Fruit fly (Drosophila melanogaster): ENCODE data around the gene Naxe.

DNA sequence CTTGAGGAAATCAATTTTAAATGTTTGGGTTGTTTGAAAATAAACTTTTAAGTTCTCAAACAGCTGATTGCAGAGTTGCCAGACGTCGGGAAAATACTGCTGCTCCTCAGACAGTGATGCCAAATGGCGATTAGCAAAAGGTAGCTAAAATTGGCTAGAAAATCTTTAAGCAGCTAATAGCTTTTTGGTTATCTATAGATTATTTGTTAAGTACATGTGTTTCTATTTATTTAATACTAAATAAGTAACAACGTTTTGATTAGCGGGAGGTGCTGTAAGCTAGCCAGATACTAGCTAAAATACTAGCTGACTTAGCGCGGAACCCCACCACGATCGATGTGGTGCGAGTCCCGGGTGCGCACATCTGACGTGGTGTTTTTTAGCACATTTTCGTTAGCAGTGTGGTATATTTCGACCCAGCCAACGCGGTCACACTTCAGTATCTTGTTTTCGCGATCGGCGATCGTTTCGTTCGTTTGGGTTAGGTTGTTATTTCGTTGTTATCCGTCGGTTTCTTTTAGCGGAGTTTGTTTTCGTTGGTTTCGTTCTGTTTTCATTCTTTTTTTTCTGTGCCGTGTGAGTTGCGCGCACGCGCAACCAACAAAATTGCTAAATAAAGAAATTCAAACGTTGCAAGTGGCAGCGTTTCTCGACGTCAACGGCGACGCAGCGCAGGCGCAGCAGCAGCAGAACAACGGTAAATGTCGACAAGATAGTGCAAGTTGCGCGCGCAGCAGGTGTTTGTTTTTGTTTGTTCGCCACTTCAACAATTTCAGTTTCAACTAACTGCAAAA is at the start of gene Naxe, which contains the start of gene RhoU:
- no peak for TF ChIP-seq CG14655 (GFP tag; optimal IDR thresholded peaks at IDR 0.05)
- no peak for TF ChIP-seq EcR (GFP tag; optimal IDR thresholded peaks at IDR 0.05)

Data from whole organism, pupa.